Worm (Caenorhabditis elegans) whole organism, L4/young adult: ENCODE measurements around the gene pals-33.

ENCODE experiments used
- dao-5 ChIP-seq: sonication (generic microtip); optimal IDR thresholded peaks from 2 replicates; lab custom pipeline; 2016; ENCODE audit warnings: missing genotype, missing genetic modification characterization, moderate library complexity, missing compliant biosample characterization
- him-1 ChIP-seq: sonication (generic microtip); optimal IDR thresholded peaks from 2 replicates; lab custom pipeline; 2016; ENCODE audit warnings: missing genotype, missing genetic modification reagents, missing genetic modification characterization, missing compliant biosample characterization

DNA sequence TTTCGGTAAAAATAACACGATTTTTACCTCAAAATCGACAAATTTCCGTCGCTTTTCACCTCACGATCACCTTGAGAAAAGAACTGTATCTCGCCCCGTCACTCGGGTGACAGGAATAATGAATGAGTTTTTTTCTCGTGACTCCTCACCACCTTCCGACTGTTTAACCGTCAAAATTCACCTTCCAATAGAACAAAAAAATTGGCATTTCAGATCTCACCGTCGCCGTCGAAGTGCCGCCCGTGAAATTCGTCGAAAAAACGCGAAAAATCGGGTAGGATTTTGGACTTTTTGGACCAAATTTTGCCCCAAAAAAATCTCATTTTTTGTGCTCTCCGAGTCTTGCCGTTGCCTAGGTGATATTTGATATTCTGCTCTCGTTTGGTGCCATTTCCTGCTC, 13.7 kb downstream of the pals-33 start, which contains the start of gene unc-132:
- no peak for TF ChIP-seq him-1 (tag; lab: Kevin White, UChicago)
- TF ChIP-seq dao-5 (tag; lab: Kevin White, UChicago) = no peak
